Worm (Caenorhabditis elegans): ENCODE results near the gene W10G6.6.

W10G6.6 gene

ce11 chrX:16275255-16275813, 24.8 kb upstream of the W10G6.6 start, which contains the start of gene sdc-1 (continued):
- TF ChIP-seq elt-2 (tag; optimal IDR thresholded peaks at IDR 0.05) (no peak), sup-37 (GFP tag; optimal IDR thresholded peaks at IDR 0.05) (no peak), ets-5 (GFP tag; IDR thresholded peaks at IDR 0.05) (no peak), fkh-8 (tag; optimal IDR thresholded peaks at IDR 0.05) (peak; percentile 51), Y116A8C.19 (tag; optimal IDR thresholded peaks at IDR 0.05; ENCODE audit: borderline replicate concordance) (no peak), unc-86 (tag; optimal IDR thresholded peaks at IDR 0.05) (no peak), ama-1 (optimal IDR thresholded peaks at IDR 0.05) (no peak), fos-1 (tag; optimal IDR thresholded peaks at IDR 0.05) (no peak), C16A3.4 (tag; optimal IDR thresholded peaks at IDR 0.05) (no peak), tbx-2 (tag; optimal IDR thresholded peaks at IDR 0.05) (peak; percentile 3), aha-1 (tag; optimal IDR thresholded peaks at IDR 0.05) (no peak), F16B12.6 (tag; optimal IDR thresholded peaks at IDR 0.05) (peak; percentile 29), fkh-4 (tag; optimal IDR thresholded peaks at IDR 0.05; ENCODE audit: borderline replicate concordance) (no peak), nhr-19 (GFP tag; conservative IDR thresholded peaks at IDR 0.05) (no peak; the same call in 1 of the 2 replicates)

- peak; percentile 62 for TF ChIP-seq nhr-71 (tag; optimal IDR thresholded peaks at IDR 0.05)
- TF ChIP-seq egl-27 (tag; optimal IDR thresholded peaks at IDR 0.05): no peak
- no peak for TF ChIP-seq sox-4 (tag; optimal IDR thresholded peaks at IDR 0.05)
- no peak for TF ChIP-seq nhr-76 (tag; optimal IDR thresholded peaks at IDR 0.05)
- no peak for TF ChIP-seq pqm-1 (tag; optimal IDR thresholded peaks at IDR 0.05)
- TF ChIP-seq lin-13 (GFP tag; optimal IDR thresholded peaks at IDR 0.05): no peak
- peak; percentile 23 for TF ChIP-seq skn-1 (tag; optimal IDR thresholded peaks at IDR 0.05)
- TF ChIP-seq fos-1 (tag; optimal IDR thresholded peaks at IDR 0.05): no peak
- no peak for TF ChIP-seq xbp-1 (tag; optimal IDR thresholded peaks at IDR 0.05)
- no peak for TF ChIP-seq ces-1 (GFP tag; optimal IDR thresholded peaks at IDR 0.05)
- no peak for TF ChIP-seq alr-1 (tag; optimal IDR thresholded peaks at IDR 0.05; ENCODE audit: borderline replicate concordance)
- TF ChIP-seq nhr-20 (tag; optimal IDR thresholded peaks at IDR 0.05): peak; percentile 53
- no peak for TF ChIP-seq Y116A8C.19 (tag; optimal IDR thresholded peaks at IDR 0.05; ENCODE audit: borderline replicate concordance)
- TF ChIP-seq unc-62 (GFP tag; optimal IDR thresholded peaks at IDR 0.05): no peak
- no peak for TF ChIP-seq C34B4.2 (tag; optimal IDR thresholded peaks at IDR 0.05)
- no peak for TF ChIP-seq tlp-1 (tag; optimal IDR thresholded peaks at IDR 0.05)
- peak; percentile 29 for TF ChIP-seq rnt-1 (tag; optimal IDR thresholded peaks at IDR 0.05)
- peak; percentile 53 for TF ChIP-seq lir-3 (tag; optimal IDR thresholded peaks at IDR 0.05; ENCODE audit: poor library complexity)
- peak; percentile 25 for TF ChIP-seq swsn-7 (tag; optimal IDR thresholded peaks at IDR 0.05)
- peak; percentile 14 for TF ChIP-seq irx-1 (tag; optimal IDR thresholded peaks at IDR 0.05)
- TF ChIP-seq nhr-85 (tag): no peak
- peak; percentile 12 for TF ChIP-seq tbx-2 (tag; optimal IDR thresholded peaks at IDR 0.05)
- no peak for TF ChIP-seq nhr-28 (tag; optimal IDR thresholded peaks at IDR 0.05)
- TF ChIP-seq lin-14 (GFP tag; optimal IDR thresholded peaks at IDR 0.05): peak; percentile 48
- TF ChIP-seq ceh-88 (GFP tag; IDR thresholded peaks at IDR 0.05): no peak
- TF ChIP-seq mab-9 (GFP tag; IDR thresholded peaks at IDR 0.05): no peak
- no peak for TF ChIP-seq fkh-8 (tag; optimal IDR thresholded peaks at IDR 0.05)
- TF ChIP-seq aha-1 (tag; optimal IDR thresholded peaks at IDR 0.05): no peak
- TF ChIP-seq nhr-90 (tag; optimal IDR thresholded peaks at IDR 0.05; ENCODE audit: poor library complexity): peak; percentile 50
- no peak for TF ChIP-seq unc-30 (tag; optimal IDR thresholded peaks at IDR 0.05)
- TF ChIP-seq dsc-1 (tag; optimal IDR thresholded peaks at IDR 0.05): peak; percentile 44
- peak; percentile 43 for TF ChIP-seq nhr-47 (tag; optimal IDR thresholded peaks at IDR 0.05)
- TF ChIP-seq lin-35 (GFP tag; optimal IDR thresholded peaks at IDR 0.05): peak in 1 of 2 experiments; percentile 53
- no peak for TF ChIP-seq hlh-4 (tag; optimal IDR thresholded peaks at IDR 0.05)
- TF ChIP-seq nhr-19 (GFP tag; conservative IDR thresholded peaks at IDR 0.05): peak; percentile 48; the same call in 1 of the 2 replicates
- TF ChIP-seq mep-1 (tag; optimal IDR thresholded peaks at IDR 0.05): peak; percentile 22
- peak in 1 of 3 experiments; percentile 16 for TF ChIP-seq ceh-82 (tag; optimal IDR thresholded peaks at IDR 0.05)
- no peak for TF ChIP-seq C04F5.9 (tag; optimal IDR thresholded peaks at IDR 0.05)
- TF ChIP-seq nhr-12 (tag; optimal IDR thresholded peaks at IDR 0.05): no peak
- no peak for TF ChIP-seq unc-130 (tag; optimal IDR thresholded peaks at IDR 0.05)
- no peak for TF ChIP-seq zip-4 (GFP tag; optimal IDR thresholded peaks at IDR 0.05)
- no peak for TF ChIP-seq grh-1 (GFP tag; IDR thresholded peaks at IDR 0.05)
- peak; percentile 65 for TF ChIP-seq snu-23 (GFP tag; optimal IDR thresholded peaks at IDR 0.05)
These were observed 20.6 kb upstream of the W10G6.6 start for ce11 chrX:16271147-16271546.

Data from whole organism, L1 larva.